Fruit fly (Drosophila melanogaster): ENCODE measurements around the gene kuz.

Gene kuz

dm6 chr2L:13555397-13555796 lies 5.5 kb downstream of the kuz start:
- no peak for TF ChIP-seq CG17801 (GFP tag; optimal IDR thresholded peaks at IDR 0.05; ENCODE audit: partially characterized antibody)

- no peak for TF ChIP-seq CG17801 (GFP tag; optimal IDR thresholded peaks at IDR 0.05; ENCODE audit: partially characterized antibody)
These were observed 19.0 kb downstream of the kuz start for dm6 chr2L:13568938-13569337.

dm6 chr2L:13570016-13570415 lies 20.1 kb downstream of the kuz start:
- TF ChIP-seq CG17801 (GFP tag; optimal IDR thresholded peaks at IDR 0.05; ENCODE audit: partially characterized antibody) = no peak

dm6 chr2L:13570982-13571426 lies 21.1 kb downstream of the kuz start:
- peak; percentile 56 for TF ChIP-seq CG17801 (GFP tag; optimal IDR thresholded peaks at IDR 0.05; ENCODE audit: partially characterized antibody)

- peak; percentile 54 for TF ChIP-seq CG17801 (GFP tag; optimal IDR thresholded peaks at IDR 0.05; ENCODE audit: partially characterized antibody)
These were observed 22.0 kb downstream of the kuz start for dm6 chr2L:13571791-13572451.

dm6 chr2L:13586655-13587054 lies 36.7 kb downstream of the kuz start:
- no peak for TF ChIP-seq CG17801 (GFP tag; optimal IDR thresholded peaks at IDR 0.05; ENCODE audit: partially characterized antibody)

- TF ChIP-seq CG17801 (GFP tag; optimal IDR thresholded peaks at IDR 0.05; ENCODE audit: partially characterized antibody) = no peak
These were observed 41.5 kb downstream of the kuz start for dm6 chr2L:13591393-13591792.

dm6 chr2L:13597136-13597615 lies 47.2 kb downstream of the kuz start, which contains the start of gene CG9254:
TSS of gene CG9254 (minus strand) at chr2L:13597186.
- TF ChIP-seq CG17801 (GFP tag; optimal IDR thresholded peaks at IDR 0.05; ENCODE audit: partially characterized antibody) = no peak

- TF ChIP-seq CG17801 (GFP tag; optimal IDR thresholded peaks at IDR 0.05; ENCODE audit: partially characterized antibody) = no peak
These were observed 61.9 kb downstream of the kuz start for dm6 chr2L:13611860-13612259.

dm6 chr2L:13613720-13614119 lies 63.8 kb downstream of the kuz start:
- no peak for TF ChIP-seq CG17801 (GFP tag; optimal IDR thresholded peaks at IDR 0.05; ENCODE audit: partially characterized antibody)

dm6 chr2L:13615617-13616016 lies 65.7 kb downstream of the kuz start:
- no peak for TF ChIP-seq CG17801 (GFP tag; optimal IDR thresholded peaks at IDR 0.05; ENCODE audit: partially characterized antibody)

- TF ChIP-seq CG17801 (GFP tag; optimal IDR thresholded peaks at IDR 0.05; ENCODE audit: partially characterized antibody) = no peak
These were observed 80.0 kb downstream of the kuz start for dm6 chr2L:13629943-13630342.

- TF ChIP-seq CG17801 (GFP tag; optimal IDR thresholded peaks at IDR 0.05; ENCODE audit: partially characterized antibody) = no peak
These were observed 90.6 kb downstream of the kuz start for dm6 chr2L:13640502-13640949.

- no peak for TF ChIP-seq CG17801 (GFP tag; optimal IDR thresholded peaks at IDR 0.05; ENCODE audit: partially characterized antibody)
These were observed 91.1 kb downstream of the kuz start for dm6 chr2L:13641046-13641445.

- no peak for TF ChIP-seq CG17801 (GFP tag; optimal IDR thresholded peaks at IDR 0.05; ENCODE audit: partially characterized antibody)
These were observed 92.2 kb downstream of the kuz start, which contains the start of gene ics for dm6 chr2L:13641887-13642826. TSS of gene ics (minus strand) at chr2L:13642602.

Measured in ovary, adult (tissue).